Fruit fly (Drosophila melanogaster): Measurements from ENCODE around the gene eIF5B.

Gene eIF5B

DNA sequence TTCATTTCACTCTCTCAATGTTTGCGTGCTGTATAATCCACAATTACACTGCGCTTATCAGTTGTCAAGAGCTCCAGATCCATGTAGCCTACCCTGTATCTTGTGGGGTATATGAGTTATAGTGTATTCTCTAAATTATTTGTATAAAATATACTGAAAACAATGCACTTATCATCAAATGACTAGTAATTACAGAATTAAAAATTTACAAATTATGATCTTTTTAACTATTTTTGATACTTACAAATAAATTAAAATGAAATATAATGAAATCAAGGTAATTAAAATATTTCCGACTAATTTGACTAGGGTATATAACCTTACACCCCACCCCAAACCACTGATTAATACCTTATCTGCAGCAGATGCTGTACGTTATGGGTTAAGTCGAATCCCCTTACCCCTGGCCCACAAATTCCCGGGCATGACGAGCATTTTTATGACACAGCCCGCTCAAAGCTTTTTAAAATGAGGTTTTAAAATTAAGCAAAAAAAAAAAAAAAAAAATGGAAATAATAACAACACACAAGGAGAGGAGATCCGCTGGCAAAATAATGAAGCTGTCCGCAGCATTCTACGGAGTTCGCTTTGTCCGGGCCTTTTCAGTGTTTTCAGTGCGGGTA, 24.4 kb upstream of the eIF5B start (continued):
- TF ChIP-seq ssp (GFP tag; IDR thresholded peaks at IDR 0.05) (0 out of 2 replicates have a peak, but pooled peaks have one; percentile 9), Bgb (GFP tag; IDR thresholded peaks at IDR 0.05; ENCODE audit: partially characterized antibody) (no peak), CG7556 (GFP tag; optimal IDR thresholded peaks at IDR 0.05) (peak; percentile 42), nerfin-1 (tag; optimal IDR thresholded peaks at IDR 0.05) (peak; percentile 1), CG10565 (GFP tag; optimal IDR thresholded peaks at IDR 0.05) (no peak), sna (GFP tag; IDR thresholded peaks at IDR 0.05; ENCODE audit: partially characterized antibody) (no peak), CG16813 (GFP tag; IDR thresholded peaks at IDR 0.05; ENCODE audit: partially characterized antibody) (no peak), Opbp (GFP tag; IDR thresholded peaks at IDR 0.05; ENCODE audit: partially characterized antibody) (no peak), CG18262 (tag; optimal IDR thresholded peaks at IDR 0.05) (peak; percentile 60), ems (GFP tag; optimal IDR thresholded peaks at IDR 0.05) (no peak), HLHmδ (GFP tag; optimal IDR thresholded peaks at IDR 0.05) (no peak), ara (GFP tag; IDR thresholded peaks at IDR 0.05) (no peak), CG18764 (GFP tag; optimal IDR thresholded peaks at IDR 0.05) (no peak), Meics (GFP tag; optimal IDR thresholded peaks at IDR 0.05) (peak; percentile 20), CG13624 (GFP tag; optimal IDR thresholded peaks at IDR 0.05) (no peak), ranshi (GFP tag; IDR thresholded peaks at IDR 0.05) (no peak; the same call in 1 of the 2 replicates), vfl (GFP tag; optimal IDR thresholded peaks at IDR 0.05) (no peak), dimm (GFP tag; IDR thresholded peaks at IDR 0.05) (no peak), CG8290 (GFP tag; optimal IDR thresholded peaks at IDR 0.05) (no peak), CG8290 (tag; optimal IDR thresholded peaks at IDR 0.05) (no peak), Dp (GFP tag; optimal IDR thresholded peaks at IDR 0.05) (no peak), sob (GFP tag; IDR thresholded peaks at IDR 0.05) (no peak), CG7357 (GFP tag; IDR thresholded peaks at IDR 0.05) (no peak), CG2202 (tag; optimal IDR thresholded peaks at IDR 0.05) (no peak), CG34422 (GFP tag; IDR thresholded peaks at IDR 0.05) (no peak), Eip74EF (GFP tag; optimal IDR thresholded peaks at IDR 0.05) (peak in 1 of 2 experiments; percentile 24), CG6175 (GFP tag; IDR thresholded peaks at IDR 0.05) (no peak), CG8388 (GFP tag; optimal IDR thresholded peaks at IDR 0.05) (peak; percentile 33), CG8944 (GFP tag; optimal IDR thresholded peaks at IDR 0.05) (no peak), usp (GFP tag; optimal IDR thresholded peaks at IDR 0.05) (no peak), dan (GFP tag; IDR thresholded peaks at IDR 0.05) (no peak), al (GFP tag; IDR thresholded peaks at IDR 0.05) (no peak), CG9437 (GFP tag; optimal IDR thresholded peaks at IDR 0.05) (peak; percentile 5), CG12942 (GFP tag; optimal IDR thresholded peaks at IDR 0.05) (no peak), vvl (GFP tag; IDR thresholded peaks at IDR 0.05) (peak; percentile 30; the same call in 1 of the 2 replicates), GATAe (GFP tag; conservative IDR thresholded peaks at IDR 0.05) (no peak), Hand (GFP tag; optimal IDR thresholded peaks at IDR 0.05) (no peak), CG7963 (GFP tag; IDR thresholded peaks at IDR 0.05; ENCODE audit: partially characterized antibody) (no peak), gem (tag; optimal IDR thresholded peaks at IDR 0.05) (peak; percentile 67), CG1832 (GFP tag; optimal IDR thresholded peaks at IDR 0.05) (no peak), CG2678 (tag; optimal IDR thresholded peaks at IDR 0.05) (peak; percentile 70), D (optimal IDR thresholded peaks at IDR 0.05) (no peak), D (GFP tag; optimal IDR thresholded peaks at IDR 0.05) (no peak), abd-A (tag; optimal IDR thresholded peaks at IDR 0.05) (no peak), zen2 (GFP tag; IDR thresholded peaks at IDR 0.05; ENCODE audit: partially characterized antibody) (no peak), nmo (GFP tag; optimal IDR thresholded peaks at IDR 0.05) (peak; percentile 53), CG8281 (tag; optimal IDR thresholded peaks at IDR 0.05) (peak; percentile 26), Oli (tag; optimal IDR thresholded peaks at IDR 0.05) (peak; percentile 2), danr (GFP tag; IDR thresholded peaks at IDR 0.05) (no peak), CG2889 (GFP tag; IDR thresholded peaks at IDR 0.05) (no peak)
